Fruit fly (Drosophila melanogaster): Measurements from ENCODE around the gene elg1.
A peak's percentile ranks its signal among the peaks of the same experiment; 100 is the strongest.

The elg1 gene

dm6 chr3L:16090330-16090803 is 41.5 kb upstream of the elg1 start, which contains the start of the genes CG5235 and ClC-c:
Gene CG5235, minus strand, starts transcription at chr3L:16090392.
Gene ClC-c, plus strand, starts transcription at chr3L:16090454.
- TF ChIP-seq CG16813 (GFP tag; IDR thresholded peaks at IDR 0.05; ENCODE audit: partially characterized antibody) (peak; percentile 79), org-1 (GFP tag; optimal IDR thresholded peaks at IDR 0.05) (no peak), knrl (GFP tag; IDR thresholded peaks at IDR 0.05; ENCODE audit: partially characterized antibody) (peak; percentile 69), ci (GFP tag; IDR thresholded peaks at IDR 0.05) (peak; percentile 25; the same call in 1 of the 3 replicates), az2 (GFP tag; optimal IDR thresholded peaks at IDR 0.05) (no peak), Nf-YA (GFP tag; IDR thresholded peaks at IDR 0.05) (no peak), Dip2 (GFP tag; IDR thresholded peaks at IDR 0.05) (no peak), CG15514 (GFP tag; optimal IDR thresholded peaks at IDR 0.05) (peak; percentile 43), CG6791 (GFP tag; IDR thresholded peaks at IDR 0.05; ENCODE audit: partially characterized antibody) (peak; percentile 88), trem (tag; optimal IDR thresholded peaks at IDR 0.05) (peak; percentile 45), Awh (GFP tag; IDR thresholded peaks at IDR 0.05) (no peak), al (GFP tag; IDR thresholded peaks at IDR 0.05) (no peak), unc-4 (GFP tag; IDR thresholded peaks at IDR 0.05; ENCODE audit: partially characterized antibody) (peak; percentile 84), Eip74EF (GFP tag; optimal IDR thresholded peaks at IDR 0.05) (no peak), scrt (GFP tag; optimal IDR thresholded peaks at IDR 0.05) (no peak), ap (GFP tag; IDR thresholded peaks at IDR 0.05) (no peak), CG10147 (GFP tag; optimal IDR thresholded peaks at IDR 0.05) (no peak), Meics (GFP tag; optimal IDR thresholded peaks at IDR 0.05) (no peak), HLH4C (GFP tag; IDR thresholded peaks at IDR 0.05; ENCODE audit: partially characterized antibody) (peak; percentile 84), sens (GFP tag) (peak; percentile 37), CG12659 (GFP tag; optimal IDR thresholded peaks at IDR 0.05) (peak; percentile 42), Dll (GFP tag; IDR thresholded peaks at IDR 0.05; ENCODE audit: partially characterized antibody) (peak; percentile 83), bbx (GFP tag; IDR thresholded peaks at IDR 0.05; ENCODE audit: partially characterized antibody) (peak; percentile 91), CG2120 (GFP tag; optimal IDR thresholded peaks at IDR 0.05) (peak; percentile 9), zfh2 (GFP tag; optimal IDR thresholded peaks at IDR 0.05) (no peak), Pdp1 (GFP tag; optimal IDR thresholded peaks at IDR 0.05) (peak in 1 of 2 experiments; percentile 22), wek (GFP tag; optimal IDR thresholded peaks at IDR 0.05) (no peak), dysf (GFP tag; IDR thresholded peaks at IDR 0.05) (no peak), HLHmδ (GFP tag; optimal IDR thresholded peaks at IDR 0.05) (no peak), Nf-YB (GFP tag; optimal IDR thresholded peaks at IDR 0.05) (no peak), Atf3 (GFP tag; optimal IDR thresholded peaks at IDR 0.05) (no peak), CG6654 (GFP tag; optimal IDR thresholded peaks at IDR 0.05) (no peak), CG15696 (tag; optimal IDR thresholded peaks at IDR 0.05) (no peak), hb (GFP tag; IDR thresholded peaks at IDR 0.05; ENCODE audit: partially characterized antibody) (peak; percentile 78), D19B (GFP tag; optimal IDR thresholded peaks at IDR 0.05) (no peak), CG11398 (GFP tag; optimal IDR thresholded peaks at IDR 0.05) (no peak), PHDP (tag; optimal IDR thresholded peaks at IDR 0.05) (no peak), Oli (tag; optimal IDR thresholded peaks at IDR 0.05) (no peak), CG14014 (GFP tag; IDR thresholded peaks at IDR 0.05) (no peak), Taf1 (GFP tag; IDR thresholded peaks at IDR 0.05) (no peak), Dp (GFP tag; optimal IDR thresholded peaks at IDR 0.05) (peak; percentile 65), TFAM (GFP tag; optimal IDR thresholded peaks at IDR 0.05) (no peak), ash1 (GFP tag; optimal IDR thresholded peaks at IDR 0.05) (no peak), CG12071 (GFP tag; optimal IDR thresholded peaks at IDR 0.05) (no peak), br (optimal IDR thresholded peaks at IDR 0.05) (no peak), CG10267 (tag; optimal IDR thresholded peaks at IDR 0.05) (peak; percentile 40), Mes4 (GFP tag; optimal IDR thresholded peaks at IDR 0.05) (no peak), CG17912 (GFP tag; optimal IDR thresholded peaks at IDR 0.05) (no peak), CG13894 (tag; optimal IDR thresholded peaks at IDR 0.05) (no peak), bcd (GFP tag; optimal IDR thresholded peaks at IDR 0.05) (no peak)
